Fruit fly (Drosophila melanogaster): ENCODE results near the gene Nepl17.

Nepl17 gene

DNA sequence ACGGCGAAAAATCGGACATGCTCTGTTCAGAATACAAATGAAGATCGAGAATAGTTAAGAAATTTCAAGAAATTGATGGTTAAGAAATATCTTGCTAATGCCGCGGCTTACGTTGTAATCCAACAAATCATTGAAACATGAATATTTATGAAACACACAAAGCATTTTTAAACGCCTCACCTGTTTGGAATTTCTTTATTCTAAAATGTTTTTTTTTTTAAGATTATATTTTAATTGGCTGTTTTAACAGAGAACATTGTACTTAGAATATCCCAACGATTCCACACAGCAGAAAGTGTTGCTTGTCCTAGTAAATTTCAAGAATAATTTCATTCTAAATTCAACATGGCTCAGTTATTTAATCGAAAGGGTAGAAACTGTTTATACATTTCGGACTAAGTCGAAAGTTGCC lies 20.7 kb upstream of the Nepl17 start (continued):
- TF ChIP-seq dsx (GFP tag; optimal IDR thresholded peaks at IDR 0.05; ENCODE audit: poor library complexity, severe bottlenecking), result no peak
- no peak for TF ChIP-seq fkh (GFP tag; optimal IDR thresholded peaks at IDR 0.05)
- TF ChIP-seq Ets21C (GFP tag; optimal IDR thresholded peaks at IDR 0.05), result no peak
- TF ChIP-seq Met (GFP tag; optimal IDR thresholded peaks at IDR 0.05), result peak; percentile 24
- TF ChIP-seq fd85E (GFP tag; optimal IDR thresholded peaks at IDR 0.05), result no peak
- peak; percentile 53 for TF ChIP-seq dac (GFP tag; optimal IDR thresholded peaks at IDR 0.05)
- peak; percentile 58 for TF ChIP-seq achi (GFP tag; optimal IDR thresholded peaks at IDR 0.05)
- TF ChIP-seq Sox102F (GFP tag; optimal IDR thresholded peaks at IDR 0.05), result no peak
- peak; percentile 47 for TF ChIP-seq esn (GFP tag; optimal IDR thresholded peaks at IDR 0.05)
- peak; percentile 64 for TF ChIP-seq acj6 (GFP tag; optimal IDR thresholded peaks at IDR 0.05)
- no peak for TF ChIP-seq CG31627 (GFP tag; optimal IDR thresholded peaks at IDR 0.05)
- TF ChIP-seq CG34406 (GFP tag; optimal IDR thresholded peaks at IDR 0.05), result peak; percentile 41
- TF ChIP-seq CG16779 (tag; optimal IDR thresholded peaks at IDR 0.05), result peak; percentile 37
- peak in 1 of 2 experiments; percentile 79 for TF ChIP-seq salr (GFP tag; optimal IDR thresholded peaks at IDR 0.05)
- peak; percentile 18 to 36 for TF ChIP-seq ss (GFP tag; optimal IDR thresholded peaks at IDR 0.05)
- peak; percentile 62; the same call in 1 of the 3 replicates for TF ChIP-seq CG6163 (GFP tag; IDR thresholded peaks at IDR 0.05)
- TF ChIP-seq CG32006 (GFP tag; optimal IDR thresholded peaks at IDR 0.05), result peak; percentile 88
- no peak for TF ChIP-seq CG11902 (GFP tag; optimal IDR thresholded peaks at IDR 0.05)
- no peak for TF ChIP-seq Blimp-1 (GFP tag; optimal IDR thresholded peaks at IDR 0.05)
- peak; percentile 63 for TF ChIP-seq OdsH (GFP tag; optimal IDR thresholded peaks at IDR 0.05)
- no peak for TF ChIP-seq CG15336 (GFP tag; IDR thresholded peaks at IDR 0.05)
- no peak for TF ChIP-seq cyc (GFP tag; optimal IDR thresholded peaks at IDR 0.05)
- peak; percentile 57 for TF ChIP-seq CG6276 (GFP tag; optimal IDR thresholded peaks at IDR 0.05)
- peak; percentile 10 for TF ChIP-seq fd59A (GFP tag; optimal IDR thresholded peaks at IDR 0.05)
- peak; percentile 44 for TF ChIP-seq CG10669 (GFP tag; optimal IDR thresholded peaks at IDR 0.05)
- TF ChIP-seq Sox14 (GFP tag; optimal IDR thresholded peaks at IDR 0.05), result peak; percentile 63
- TF ChIP-seq pdm3 (GFP tag; optimal IDR thresholded peaks at IDR 0.05), result peak; percentile 38
- TF ChIP-seq Eip78C (GFP tag), result peak; percentile 86
- peak; percentile 67 for TF ChIP-seq Hr4 (GFP tag; optimal IDR thresholded peaks at IDR 0.05)
- peak; percentile 51 for TF ChIP-seq Eip75B (GFP tag; optimal IDR thresholded peaks at IDR 0.05)
- TF ChIP-seq Hr39 (GFP tag; optimal IDR thresholded peaks at IDR 0.05), result peak; percentile 5

dm6 chr3R:28856140-28856539 lies 16.6 kb upstream of the Nepl17 start:
- no peak for TF ChIP-seq dac (GFP tag; optimal IDR thresholded peaks at IDR 0.05)
- TF ChIP-seq fkh (GFP tag; optimal IDR thresholded peaks at IDR 0.05), result peak; percentile 60
- no peak for TF ChIP-seq CG32006 (GFP tag; optimal IDR thresholded peaks at IDR 0.05)

dm6 chr3R:28856829-28857228 lies 15.9 kb upstream of the Nepl17 start:
- TF ChIP-seq CG31627 (GFP tag; optimal IDR thresholded peaks at IDR 0.05) (no peak), net (GFP tag; optimal IDR thresholded peaks at IDR 0.05) (no peak)

DNA sequence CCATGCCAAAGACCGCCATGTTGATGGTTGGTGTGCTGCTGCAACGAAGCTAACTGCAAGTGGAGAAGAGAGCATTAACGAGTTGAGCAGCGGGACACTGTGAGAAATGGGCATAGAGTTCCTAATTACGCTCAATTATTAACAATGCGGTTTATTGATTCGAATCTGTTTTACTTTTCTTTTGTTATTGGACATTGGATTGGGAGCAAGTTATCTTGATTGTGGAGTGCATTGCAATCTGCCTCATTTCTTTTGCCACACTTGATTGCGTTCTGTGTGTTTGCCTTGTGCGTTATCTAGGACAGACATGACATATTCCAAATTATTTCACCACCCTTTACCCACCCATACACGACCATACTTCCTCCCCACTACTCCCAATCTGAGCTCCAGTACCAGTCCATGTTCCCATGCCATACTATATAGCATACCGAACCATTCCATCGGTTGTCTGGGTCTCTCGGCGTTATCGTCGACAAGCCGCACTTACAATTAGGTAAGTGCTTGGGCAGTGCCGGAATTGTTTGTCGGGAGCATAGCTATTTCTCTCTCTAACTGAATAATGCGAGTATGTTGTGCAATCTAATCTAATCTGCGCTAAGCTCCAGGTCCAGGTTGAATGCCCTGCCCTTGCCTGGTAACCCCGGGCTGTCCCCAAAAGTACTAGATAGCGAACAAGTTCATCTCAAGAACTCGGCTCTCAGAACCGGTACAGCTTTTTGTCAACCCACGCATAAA lies 15.2 kb upstream of the Nepl17 start:
- TF ChIP-seq CG16779 (tag; optimal IDR thresholded peaks at IDR 0.05) (peak; percentile 20), eg (GFP tag; IDR thresholded peaks at IDR 0.05) (peak; percentile 73; the same call in 2 of the 3 replicates), CG11902 (GFP tag; optimal IDR thresholded peaks at IDR 0.05) (no peak), dsx (GFP tag; optimal IDR thresholded peaks at IDR 0.05; ENCODE audit: poor library complexity, severe bottlenecking) (peak; percentile 46), CG8632 (GFP tag; optimal IDR thresholded peaks at IDR 0.05) (peak; percentile 3), salr (GFP tag; optimal IDR thresholded peaks at IDR 0.05) (peak; percentile 1 to 11), Eip78C (GFP tag) (peak; percentile 87), Sox102F (GFP tag; optimal IDR thresholded peaks at IDR 0.05) (no peak), lz (GFP tag; optimal IDR thresholded peaks at IDR 0.05) (no peak), Ets96B (tag; optimal IDR thresholded peaks at IDR 0.05) (peak; percentile 47), Blimp-1 (GFP tag; optimal IDR thresholded peaks at IDR 0.05) (no peak), CG15336 (GFP tag; IDR thresholded peaks at IDR 0.05) (peak; percentile 74), CG1621 (tag; optimal IDR thresholded peaks at IDR 0.05) (peak; percentile 60), acj6 (GFP tag; optimal IDR thresholded peaks at IDR 0.05) (peak; percentile 47), Ets21C (GFP tag; optimal IDR thresholded peaks at IDR 0.05) (no peak), vri (GFP tag; optimal IDR thresholded peaks at IDR 0.05) (no peak), fd59A (GFP tag; optimal IDR thresholded peaks at IDR 0.05) (peak; percentile 48), fd85E (GFP tag; optimal IDR thresholded peaks at IDR 0.05) (no peak), fkh (GFP tag; optimal IDR thresholded peaks at IDR 0.05) (no peak), ss (GFP tag; optimal IDR thresholded peaks at IDR 0.05) (peak in 1 of 2 experiments; percentile 18), OdsH (GFP tag; optimal IDR thresholded peaks at IDR 0.05) (peak; percentile 61), CG9139 (GFP tag; optimal IDR thresholded peaks at IDR 0.05) (no peak), CG34406 (GFP tag; optimal IDR thresholded peaks at IDR 0.05) (no peak), dac (GFP tag; optimal IDR thresholded peaks at IDR 0.05) (peak; percentile 63), CG31627 (GFP tag; optimal IDR thresholded peaks at IDR 0.05) (peak; percentile 30), svp (GFP tag) (peak; percentile 61), CG10669 (GFP tag; optimal IDR thresholded peaks at IDR 0.05) (peak; percentile 13), spab (GFP tag; optimal IDR thresholded peaks at IDR 0.05) (peak; percentile 35)

Data from whole organism, prepupa.